Worm (Caenorhabditis elegans) whole organism, L4 larva: Measurements from ENCODE around the gene clec-222.

ENCODE experiments used
- R02D3.7 ChIP-seq: fragments of 150-350 bp; sonication (generic microtip); optimal IDR thresholded peaks from 3 replicates; lab custom pipeline; 2014; ENCODE audit warnings: missing biosample characterization, missing genetic modification characterization
- duxl-1 ChIP-seq: sonication (generic microtip); optimal IDR thresholded peaks from 2 replicates; lab custom pipeline; 2016; ENCODE audit warnings: mild to moderate bottlenecking, missing genetic modification characterization, moderate library complexity, missing compliant biosample characterization; ENCODE audit not compliant: poor library complexity
- lin-15B ChIP-seq: fragments of 150-350 bp; sonication (generic microtip); optimal IDR thresholded peaks from 3 replicates; lab custom pipeline; 2014; ENCODE audit warnings: missing biosample characterization, missing genetic modification characterization
- lsy-2 ChIP-seq, 2 experiments: fragments of 150-350 bp in 1 of 2; sonication (generic microtip) in 1 of 2; optimal IDR thresholded peaks; 2 replicates each; lab custom pipeline; 2014 to 2017; ENCODE audit warnings: missing biosample characterization in 2 of 2, missing genetic modification characterization in 2 of 2
- nhr-11 ChIP-seq: fragments of 150-350 bp; optimal IDR thresholded peaks from 2 replicates; lab custom pipeline; 2014; ENCODE audit warnings: missing biosample characterization, missing genetic modification characterization
- nhr-111 ChIP-seq: fragments of 200-800 bp; sonication (Bioruptor generic); optimal IDR thresholded peaks from 2 replicates; lab custom pipeline; 2018; ENCODE audit warnings: mild to moderate bottlenecking, missing genetic modification characterization, missing compliant biosample characterization
- pha-4 ChIP-seq, 2 experiments: fragments of 150-350 bp in 1 of 2; fragments of 200-800 bp in 1 of 2; sonication (Bioruptor generic) in 1 of 2; IDR thresholded peaks in 1 of 2; optimal IDR thresholded peaks in 1 of 2; 2 replicates each; pipeline versions ENCODE4 v1.3.6 to Lab custom; 2014 to 2022; ENCODE audit warnings: missing genetic modification characterization in 2 of 2, missing genetic modification reagents in 2 of 2, missing biosample characterization in 1 of 2, missing compliant biosample characterization in 1 of 2
- zfp-2 ChIP-seq: sonication (generic microtip); optimal IDR thresholded peaks from 2 replicates; lab custom pipeline; 2016; ENCODE audit warnings: mild to moderate bottlenecking, missing genetic modification characterization, missing compliant biosample characterization
- zip-2 ChIP-seq: fragments of 150-350 bp; optimal IDR thresholded peaks from 2 replicates; lab custom pipeline; 2014; ENCODE audit warnings: missing biosample characterization, missing genetic modification characterization

DNA sequence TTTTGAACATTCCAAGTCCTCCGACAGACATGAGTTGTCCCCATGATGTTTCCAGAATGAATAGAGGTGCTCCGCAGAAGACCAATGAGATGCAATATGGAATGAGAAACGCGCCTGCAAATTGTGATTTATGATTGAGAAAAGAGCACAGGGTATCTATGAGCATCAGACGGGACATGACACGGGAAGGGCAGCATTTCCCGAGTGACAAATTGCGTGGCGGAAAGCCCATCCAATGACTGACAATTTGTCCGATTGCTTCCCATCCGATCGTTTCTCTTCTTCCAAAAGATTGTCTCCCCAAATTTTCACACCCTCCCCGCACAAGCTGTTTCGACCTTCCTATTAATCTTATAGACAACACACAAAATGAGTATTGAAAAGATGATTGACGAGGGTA lies 36.6 kb downstream of the clec-222 start:
- TF ChIP-seq nhr-11 (tag; lab: Kevin White, UChicago) (peak; percentile 9), lsy-2 (tag; optimal IDR thresholded peaks at IDR 0.05; lab: Kevin White, UChicago) (no peak), zip-2 (no peak), pha-4 (GFP tag; IDR thresholded peaks at IDR 0.05; lab: Robert Waterston, UW) (no peak), pha-4 (tag; optimal IDR thresholded peaks at IDR 0.05; lab: Kevin White, UChicago) (no peak), zfp-2 (tag; lab: Kevin White, UChicago) (no peak), nhr-111 (GFP tag; lab: Kevin White, UChicago) (no peak), lin-15B (no peak), R02D3.7 (tag; lab: Kevin White, UChicago) (no peak), duxl-1 (no peak)
